Fruit fly (Drosophila melanogaster) whole organism, embryonic: ENCODE measurements around the gene CG3009.

ENCODE experiments used
- Atf6 ChIP-seq: fragments of 200-800 bp; sonication (Bioruptor generic); IDR thresholded peaks from 2 replicates; pipeline ENCODE4 v1.3.6; 2022; ENCODE audit warnings: missing biosample characterization, missing genetic modification characterization
- CG10565 ChIP-seq: fragments of 200-800 bp; sonication (Bioruptor generic); optimal IDR thresholded peaks from 3 replicates; lab custom pipeline; 2016; ENCODE audit warnings: missing biosample characterization, mild to moderate bottlenecking, missing genetic modification characterization
- CG11695 ChIP-seq: fragments of 200-800 bp; sonication (Bioruptor generic); IDR thresholded peaks from 3 replicates; pipeline ENCODE4 v1.3.6; 2022; ENCODE audit warnings: missing biosample characterization, missing genetic modification characterization
- CG13296 ChIP-seq: fragments of 200-800 bp; sonication (Bioruptor generic); optimal IDR thresholded peaks from 3 replicates; lab custom pipeline; 2018; ENCODE audit warnings: missing biosample characterization, mild to moderate bottlenecking, missing genetic modification characterization
- CG15601 ChIP-seq: fragments of 200-800 bp; sonication (Bioruptor generic); optimal IDR thresholded peaks from 3 replicates; lab custom pipeline; 2019; ENCODE audit warnings: missing biosample characterization, mild to moderate bottlenecking, missing genetic modification characterization, moderate library complexity
- CG1603 ChIP-seq: fragments of 200-800 bp; sonication (Bioruptor generic); optimal IDR thresholded peaks from 2 replicates; lab custom pipeline; 2019; ENCODE audit warnings: missing biosample characterization, mild to moderate bottlenecking, missing genetic modification characterization, moderate library complexity
- CG18599 ChIP-seq: fragments of 200-800 bp; sonication (Bioruptor generic); optimal IDR thresholded peaks from 3 replicates; lab custom pipeline; 2017; ENCODE audit warnings: missing biosample characterization, missing genetic modification characterization, mild to moderate bottlenecking, moderate library complexity, missing genetic modification reagents
- CG2678 ChIP-seq: fragments of 200-800 bp; sonication (Bioruptor generic); optimal IDR thresholded peaks from 3 replicates; lab custom pipeline; 2019; ENCODE audit warnings: missing biosample characterization, mild to moderate bottlenecking, missing genetic modification characterization, moderate library complexity
- CG32772 ChIP-seq: fragments of 200-800 bp; sonication (Bioruptor generic); IDR thresholded peaks from 2 replicates; pipeline ENCODE4 v1.3.6; 2022; ENCODE audit warnings: missing biosample characterization, missing genetic modification characterization
- CG33213 ChIP-seq: fragments of 200-800 bp; sonication (Bioruptor generic); optimal IDR thresholded peaks from 3 replicates; lab custom pipeline; 2016; ENCODE audit warnings: missing biosample characterization, missing genetic modification characterization
- CG34376 ChIP-seq: fragments of 200-800 bp; sonication (Bioruptor generic); optimal IDR thresholded peaks from 2 replicates; lab custom pipeline; 2018; ENCODE audit warnings: missing biosample characterization, mild to moderate bottlenecking, missing genetic modification characterization
- CG3726 ChIP-seq: fragments of 200-800 bp; sonication (Bioruptor generic); IDR thresholded peaks from 3 replicates; pipeline ENCODE4, ENCODE4 v1.3.6; 2022; ENCODE audit warnings: missing biosample characterization, missing genetic modification characterization
- CG3838 ChIP-seq: fragments of 200-800 bp; sonication (Bioruptor generic); optimal IDR thresholded peaks from 3 replicates; lab custom pipeline; 2016; ENCODE audit warnings: missing biosample characterization, missing genetic modification characterization
- CG4820 ChIP-seq: fragments of 200-800 bp; sonication (Bioruptor generic); optimal IDR thresholded peaks from 3 replicates; lab custom pipeline; 2016; ENCODE audit warnings: missing biosample characterization, missing genetic modification characterization
- CG8924 ChIP-seq: fragments of 200-800 bp; optimal IDR thresholded peaks from 3 replicates; lab custom pipeline; 2019; ENCODE audit warnings: missing biosample characterization, mild to moderate bottlenecking, missing genetic modification characterization, moderate library complexity
- CG9215 ChIP-seq: fragments of 200-800 bp; sonication (Bioruptor generic); IDR thresholded peaks from 2 replicates; pipeline ENCODE4 v1.3.6; 2022; ENCODE audit warnings: missing biosample characterization, missing genetic modification characterization
- CTCF ChIP-seq: fragments of 200-800 bp; sonication (Bioruptor generic); optimal IDR thresholded peaks from 2 replicates; lab custom pipeline; 2017; ENCODE audit warnings: missing biosample characterization, mild to moderate bottlenecking, missing genetic modification characterization, moderate library complexity
- CoRest ChIP-seq: fragments of 200-800 bp; sonication (Bioruptor generic); optimal IDR thresholded peaks from 3 replicates; lab custom pipeline; 2018; ENCODE audit warnings: missing biosample characterization, mild to moderate bottlenecking, missing genetic modification characterization, moderate library complexity
- D19A ChIP-seq: fragments of 200-800 bp; optimal IDR thresholded peaks from 3 replicates; lab custom pipeline; 2019; ENCODE audit warnings: missing biosample characterization, mild to moderate bottlenecking, missing genetic modification characterization, moderate library complexity
- D19B ChIP-seq: fragments of 200-800 bp; sonication (Bioruptor generic); optimal IDR thresholded peaks from 2 replicates; lab custom pipeline; 2017; ENCODE audit warnings: missing biosample characterization, mild to moderate bottlenecking, missing genetic modification characterization
- Elba2 ChIP-seq: fragments of 200-800 bp; sonication (Bioruptor generic); optimal IDR thresholded peaks from 3 replicates; lab custom pipeline; 2016; ENCODE audit warnings: missing biosample characterization, missing genetic modification characterization
- Fer3 ChIP-seq: fragments of 200-800 bp; sonication (Bioruptor generic); optimal IDR thresholded peaks from 2 replicates; lab custom pipeline; 2018; ENCODE audit warnings: missing biosample characterization, mild to moderate bottlenecking, missing genetic modification characterization, moderate library complexity
- HLH3B ChIP-seq: fragments of 200-800 bp; sonication (Bioruptor generic); IDR thresholded peaks from 2 replicates; pipeline ENCODE4 v1.3.6; 2022; ENCODE audit warnings: missing biosample characterization, missing genetic modification characterization
- Hsf ChIP-seq: fragments of 200-800 bp; sonication (Bioruptor generic); optimal IDR thresholded peaks from 3 replicates; lab custom pipeline; 2016; ENCODE audit warnings: missing biosample characterization, missing genetic modification characterization
- MTF-1 ChIP-seq: fragments of 200-800 bp; sonication (Bioruptor generic); optimal IDR thresholded peaks from 2 replicates; lab custom pipeline; 2018; ENCODE audit warnings: missing biosample characterization, mild to moderate bottlenecking, missing genetic modification characterization, borderline replicate concordance
- Meics ChIP-seq: fragments of 200-800 bp; sonication (Bioruptor generic); optimal IDR thresholded peaks from 2 replicates; lab custom pipeline; 2017; ENCODE audit warnings: missing biosample characterization, mild to moderate bottlenecking, missing genetic modification characterization
- Pdp1 ChIP-seq, 2 experiments: fragments of 200-800 bp; sonication (Bioruptor generic); optimal IDR thresholded peaks; 3 replicates each; lab custom pipeline; 2016; ENCODE audit warnings: missing biosample characterization in 2 of 2, missing genetic modification characterization in 2 of 2, mild to moderate bottlenecking in 1 of 2, moderate library complexity in 1 of 2
- Ptx1 ChIP-seq: fragments of 200-800 bp; sonication (Bioruptor generic); IDR thresholded peaks from 2 replicates; pipeline ENCODE4 v1.3.6; 2022; ENCODE audit warnings: missing biosample characterization, missing genetic modification characterization
- Xbp1 ChIP-seq: fragments of 200-800 bp; sonication (Bioruptor generic); optimal IDR thresholded peaks from 3 replicates; lab custom pipeline; 2016; ENCODE audit warnings: missing biosample characterization, mild to moderate bottlenecking, missing genetic modification characterization
- Xrp1 ChIP-seq: fragments of 200-800 bp; sonication (Bioruptor generic); IDR thresholded peaks from 2 replicates; pipeline ENCODE4 v1.3.6; 2022; ENCODE audit warnings: missing biosample characterization, missing genetic modification characterization
- caup ChIP-seq: fragments of 200-800 bp; sonication (Bioruptor generic); optimal IDR thresholded peaks from 3 replicates; lab custom pipeline; 2017; ENCODE audit warnings: missing biosample characterization, mild to moderate bottlenecking, missing genetic modification characterization, moderate library complexity; ENCODE audit not compliant: severe bottlenecking
- chinmo ChIP-seq: fragments of 200-800 bp; sonication (Bioruptor generic); IDR thresholded peaks from 4 replicates; pipeline ENCODE4 v1.3.6; 2022; ENCODE audit warnings: missing biosample characterization, missing genetic modification characterization; ENCODE audit not compliant: partially characterized antibody
- da ChIP-seq: fragments of 200-800 bp; sonication (Bioruptor generic); optimal IDR thresholded peaks from 2 replicates; lab custom pipeline; 2016; ENCODE audit warnings: missing biosample characterization, missing genetic modification characterization
- fd96Cb ChIP-seq: fragments of 200-800 bp; sonication (Bioruptor generic); optimal IDR thresholded peaks from 2 replicates; lab custom pipeline; 2018; ENCODE audit warnings: missing biosample characterization, mild to moderate bottlenecking, missing genetic modification characterization, moderate library complexity
- ftz-f1 ChIP-seq: fragments of 200-800 bp; sonication (Bioruptor generic); optimal IDR thresholded peaks from 2 replicates; lab custom pipeline; 2016; ENCODE audit warnings: missing biosample characterization, missing genetic modification characterization
- hbn ChIP-seq: fragments of 200-800 bp; sonication (Bioruptor generic); IDR thresholded peaks from 2 replicates; pipeline ENCODE4 v1.3.6; 2022; ENCODE audit warnings: missing biosample characterization, missing genetic modification characterization; ENCODE audit not compliant: partially characterized antibody
- jumu ChIP-seq: fragments of 200-800 bp; sonication (Bioruptor generic); optimal IDR thresholded peaks from 3 replicates; lab custom pipeline; 2016; ENCODE audit warnings: missing biosample characterization, missing genetic modification characterization
- lbe ChIP-seq: fragments of 200-800 bp; sonication (Bioruptor generic); optimal IDR thresholded peaks from 2 replicates; lab custom pipeline; 2016; ENCODE audit warnings: missing biosample characterization, mild to moderate bottlenecking, missing genetic modification characterization
- lilli ChIP-seq: fragments of 200-800 bp; sonication (Bioruptor generic); optimal IDR thresholded peaks from 3 replicates; lab custom pipeline; 2016; ENCODE audit warnings: missing biosample characterization, missing genetic modification characterization
- mld ChIP-seq: fragments of 200-800 bp; sonication (Bioruptor generic); IDR thresholded peaks from 3 replicates; pipeline ENCODE4 v1.3.6; 2022; ENCODE audit warnings: missing biosample characterization, missing genetic modification characterization; ENCODE audit not compliant: partially characterized antibody
- nau ChIP-seq: fragments of 200-800 bp; sonication (Bioruptor generic); optimal IDR thresholded peaks from 3 replicates; lab custom pipeline; 2017; ENCODE audit warnings: missing biosample characterization, mild to moderate bottlenecking, missing genetic modification characterization, missing genetic modification reagents
- nom ChIP-seq: fragments of 200-800 bp; sonication (Bioruptor generic); optimal IDR thresholded peaks from 2 replicates; lab custom pipeline; 2017; ENCODE audit warnings: missing biosample characterization, missing genetic modification characterization, mild to moderate bottlenecking, moderate library complexity, missing genetic modification reagents
- prd ChIP-seq, 3 experiments: fragments of >200 bp in 2 of 3; fragments of 200-800 bp in 1 of 3; sonication (Bioruptor generic) in 1 of 3; optimal IDR thresholded peaks in 2 of 3; IDR thresholded peaks in 1 of 3; 2 replicates in 2 of 3; 3 replicates in 1 of 3; pipeline versions ENCODE4 v1.3.6 to Lab custom; 2017 to 2022; ENCODE audit warnings: missing biosample characterization in 1 of 3, missing genetic modification characterization in 1 of 3
- pros ChIP-seq: fragments of 200-800 bp; sonication (Bioruptor generic); optimal IDR thresholded peaks from 3 replicates; lab custom pipeline; 2019; ENCODE audit warnings: missing biosample characterization, mild to moderate bottlenecking, missing genetic modification characterization, moderate library complexity
- sisA ChIP-seq: fragments of 200-800 bp; sonication (Bioruptor generic); IDR thresholded peaks from 2 replicates; pipeline ENCODE4 v1.3.6; 2022; ENCODE audit warnings: missing biosample characterization, missing genetic modification characterization
- sob ChIP-seq: fragments of 200-800 bp; sonication (Bioruptor generic); IDR thresholded peaks from 2 replicates; pipeline ENCODE4 v1.3.6; 2022; ENCODE audit warnings: missing biosample characterization, missing genetic modification characterization
- stwl ChIP-seq: fragments of 200-800 bp; sonication (Bioruptor generic); optimal IDR thresholded peaks from 3 replicates; lab custom pipeline; 2018; ENCODE audit warnings: missing biosample characterization, mild to moderate bottlenecking, missing genetic modification characterization, moderate library complexity
- tio ChIP-seq: fragments of 200-800 bp; sonication (Bioruptor generic); optimal IDR thresholded peaks from 2 replicates; lab custom pipeline; 2017; ENCODE audit warnings: missing biosample characterization, missing genetic modification characterization, inconsistent platforms
- tna ChIP-seq: fragments of 200-800 bp; sonication (Bioruptor generic); IDR thresholded peaks from 2 replicates; pipeline ENCODE4 v1.3.6; 2022; ENCODE audit warnings: missing biosample characterization, missing genetic modification characterization; ENCODE audit not compliant: partially characterized antibody
- trem ChIP-seq: fragments of 200-800 bp; optimal IDR thresholded peaks from 3 replicates; lab custom pipeline; 2019; ENCODE audit warnings: missing biosample characterization, mild to moderate bottlenecking, missing genetic modification characterization, moderate library complexity

The CG3009 gene

DNA sequence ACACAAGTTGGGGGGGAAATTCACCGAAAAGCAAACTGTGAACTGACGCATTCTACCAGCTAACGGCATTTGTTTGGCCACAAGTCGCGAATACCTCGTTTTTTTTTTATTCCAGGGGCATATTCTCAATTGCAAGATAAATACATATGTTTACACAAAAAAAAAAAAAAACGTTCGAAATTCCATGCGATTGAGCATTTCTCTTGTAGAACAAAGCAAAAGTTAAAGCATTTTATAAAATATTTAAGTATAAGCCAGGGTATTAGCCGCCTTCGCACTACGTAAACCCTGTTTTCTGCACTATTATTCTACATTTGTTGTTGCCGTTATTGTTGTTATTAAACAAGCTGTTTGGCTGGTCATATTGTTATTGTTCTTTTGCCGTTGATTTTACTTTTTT, 52.2 kb downstream of the CG3009 start (continued):
- TF ChIP-seq ftz-f1 (GFP tag; lab: Kevin White, UChicago) (no peak), CG18599 (GFP tag; lab: Kevin White, UChicago) (no peak), Atf6 (GFP tag; lab: Robert Waterston, UW) (peak; percentile 32; the same call in 1 of the 2 replicates), sob (GFP tag; lab: Robert Waterston, UW) (peak; percentile 50), CG15601 (tag; lab: Kevin White, UChicago) (no peak), prd (optimal IDR thresholded peaks at IDR 0.05; lab: Kevin White, UChicago) (no peak), prd (GFP tag; IDR thresholded peaks at IDR 0.05; lab: Robert Waterston, UW) (peak; percentile 62; the same call in 2 of the 3 replicates), CG1603 (tag; lab: Kevin White, UChicago) (no peak), MTF-1 (GFP tag; lab: Kevin White, UChicago) (no peak), Xbp1 (peak; percentile 13), nau (GFP tag; lab: Kevin White, UChicago) (no peak), CoRest (tag; lab: Kevin White, UChicago) (no peak), Pdp1 (GFP tag; optimal IDR thresholded peaks at IDR 0.05; lab: Kevin White, UChicago) (peak; percentile 5 to 8), CG13296 (GFP tag; lab: Kevin White, UChicago) (no peak), hbn (GFP tag; lab: Robert Waterston, UW) (no peak), CG4820 (GFP tag; lab: Kevin White, UChicago) (no peak), sisA (GFP tag; lab: Robert Waterston, UW) (peak; percentile 25; the same call in 1 of the 2 replicates), Fer3 (tag; lab: Kevin White, UChicago) (peak; percentile 17), pros (GFP tag; lab: Kevin White, UChicago) (no peak), CG3838 (GFP tag; lab: Kevin White, UChicago) (no peak), lilli (peak; percentile 56), Meics (GFP tag; lab: Kevin White, UChicago) (peak; percentile 41), mld (no peak), nom (GFP tag; lab: Kevin White, UChicago) (no peak), D19A (no peak), CG34376 (GFP tag; lab: Kevin White, UChicago) (no peak), D19B (GFP tag; lab: Kevin White, UChicago) (peak; percentile 85), CTCF (no peak), tna (GFP tag; lab: Robert Waterston, UW) (no peak), CG33213 (GFP tag; lab: Kevin White, UChicago) (no peak), chinmo (no peak), HLH3B (GFP tag; lab: Robert Waterston, UW) (peak; percentile 39; the same call in 1 of the 2 replicates), jumu (no peak), Ptx1 (GFP tag; lab: Robert Waterston, UW) (peak; percentile 43; the same call in 1 of the 2 replicates), CG3726 (no peak), fd96Cb (tag; lab: Kevin White, UChicago) (no peak), caup (GFP tag; lab: Kevin White, UChicago) (no peak), trem (tag; lab: Kevin White, UChicago) (no peak), stwl (no peak), tio (GFP tag; lab: Kevin White, UChicago) (no peak), CG8924 (tag; lab: Kevin White, UChicago) (no peak), CG32772 (GFP tag; lab: Robert Waterston, UW) (no peak; the same call in 1 of the 2 replicates), Elba2 (GFP tag; lab: Kevin White, UChicago) (no peak), CG10565 (GFP tag; lab: Kevin White, UChicago) (no peak), Xrp1 (GFP tag; lab: Robert Waterston, UW) (no peak; the same call in 1 of the 2 replicates), CG2678 (tag; lab: Kevin White, UChicago) (peak; percentile 41), da (GFP tag; lab: Kevin White, UChicago) (no peak), CG11695 (no peak; the same call in 2 of the 3 replicates), Hsf (GFP tag; lab: Kevin White, UChicago) (no peak), lbe (GFP tag; lab: Kevin White, UChicago) (no peak), CG9215 (GFP tag; lab: Robert Waterston, UW) (peak; percentile 42; the same call in 1 of the 2 replicates)
